Fruit fly (Drosophila melanogaster) whole organism, embryonic: ENCODE measurements around the gene TTLL4B.
A peak's percentile ranks its signal among the peaks of the same experiment; 100 is the strongest.

Experiments used
- Abd-B ChIP-seq: fragments of 200-800 bp; sonication (Bioruptor generic); optimal IDR thresholded peaks from 2 replicates; lab custom pipeline; 2018; ENCODE audit warnings: missing biosample characterization, mild to moderate bottlenecking, missing genetic modification characterization, moderate library complexity
- Adf1 ChIP-seq: fragments of 200-800 bp; sonication (Bioruptor generic); IDR thresholded peaks from 2 replicates; pipeline ENCODE4 v1.3.6; 2022; ENCODE audit warnings: missing biosample characterization, missing genetic modification characterization
- Aef1 ChIP-seq: fragments of 200-800 bp; sonication (Bioruptor generic); IDR thresholded peaks from 3 replicates; pipeline ENCODE4 v1.3.6; 2022; ENCODE audit warnings: missing biosample characterization, missing genetic modification characterization
- B-H1 ChIP-seq: fragments of 200-800 bp; sonication (Bioruptor generic); IDR thresholded peaks from 3 replicates; pipeline ENCODE4 v1.3.6; 2022; ENCODE audit warnings: missing biosample characterization, missing genetic modification characterization
- BEAF-32 ChIP-seq: fragments of 200-800 bp; sonication (Bioruptor generic); optimal IDR thresholded peaks from 3 replicates; lab custom pipeline; 2017; ENCODE audit warnings: missing biosample characterization, missing genetic modification characterization, mild to moderate bottlenecking, moderate library complexity, missing genetic modification reagents
- C15 ChIP-seq: fragments of 200-800 bp; sonication (Bioruptor generic); IDR thresholded peaks from 3 replicates; pipeline ENCODE4 v1.3.6; 2022; ENCODE audit warnings: missing biosample characterization, missing genetic modification characterization
- CG10959 ChIP-seq: fragments of 200-800 bp; sonication (Bioruptor generic); IDR thresholded peaks from 2 replicates; pipeline ENCODE4 v1.3.6; 2022; ENCODE audit warnings: missing biosample characterization, missing genetic modification characterization
- CG11504 ChIP-seq: fragments of 200-800 bp; sonication (Bioruptor generic); optimal IDR thresholded peaks from 3 replicates; lab custom pipeline; 2019; ENCODE audit warnings: missing biosample characterization, mild to moderate bottlenecking, missing genetic modification characterization, moderate library complexity
- CG14860 ChIP-seq: fragments of 200-800 bp; sonication (Bioruptor generic); IDR thresholded peaks from 3 replicates; pipeline ENCODE4 v1.3.6; 2022; ENCODE audit warnings: missing biosample characterization, missing genetic modification characterization; ENCODE audit not compliant: partially characterized antibody
- CG17385 ChIP-seq: fragments of 200-800 bp; sonication (Bioruptor generic); optimal IDR thresholded peaks from 3 replicates; lab custom pipeline; 2018; ENCODE audit warnings: missing biosample characterization, mild to moderate bottlenecking, missing genetic modification characterization
- CG18262 ChIP-seq: fragments of 200-800 bp; optimal IDR thresholded peaks from 3 replicates; lab custom pipeline; 2019; ENCODE audit warnings: missing biosample characterization, mild to moderate bottlenecking, missing genetic modification characterization, moderate library complexity
- CG18619 ChIP-seq: fragments of 200-800 bp; sonication (Bioruptor generic); optimal IDR thresholded peaks from 3 replicates; lab custom pipeline; 2017; ENCODE audit warnings: missing biosample characterization, mild to moderate bottlenecking, missing genetic modification characterization
- CG2129 ChIP-seq: fragments of 200-800 bp; sonication (Bioruptor generic); IDR thresholded peaks from 2 replicates; pipeline ENCODE4 v1.3.6; 2022; ENCODE audit warnings: missing biosample characterization, missing genetic modification characterization; ENCODE audit not compliant: partially characterized antibody
- CG2712 ChIP-seq: fragments of 200-800 bp; optimal IDR thresholded peaks from 3 replicates; lab custom pipeline; 2019; ENCODE audit warnings: missing biosample characterization, mild to moderate bottlenecking, missing genetic modification characterization, moderate library complexity
- CG32772 ChIP-seq: fragments of 200-800 bp; sonication (Bioruptor generic); IDR thresholded peaks from 2 replicates; pipeline ENCODE4 v1.3.6; 2022; ENCODE audit warnings: missing biosample characterization, missing genetic modification characterization
- CG34422 ChIP-seq: fragments of 200-800 bp; sonication (Bioruptor generic); IDR thresholded peaks from 3 replicates; pipeline ENCODE4 v1.3.6; 2022; ENCODE audit warnings: missing biosample characterization, missing genetic modification characterization
- CG4328 ChIP-seq: fragments of 200-800 bp; sonication (Bioruptor generic); optimal IDR thresholded peaks from 3 replicates; lab custom pipeline; 2017; ENCODE audit warnings: missing biosample characterization, missing genetic modification reagents, missing genetic modification characterization
- CG4820 ChIP-seq: fragments of 200-800 bp; sonication (Bioruptor generic); optimal IDR thresholded peaks from 3 replicates; lab custom pipeline; 2016; ENCODE audit warnings: missing biosample characterization, missing genetic modification characterization
- CG4854 ChIP-seq: fragments of 200-800 bp; sonication (Bioruptor generic); optimal IDR thresholded peaks from 2 replicates; lab custom pipeline; 2016; ENCODE audit warnings: missing biosample characterization, missing genetic modification characterization, inconsistent platforms
- CG8388 ChIP-seq: fragments of 200-800 bp; sonication (Bioruptor generic); optimal IDR thresholded peaks from 2 replicates; lab custom pipeline; 2019; ENCODE audit warnings: missing biosample characterization, mild to moderate bottlenecking, missing genetic modification characterization, moderate library complexity
- CG9609 ChIP-seq: fragments of 200-800 bp; sonication (Bioruptor generic); optimal IDR thresholded peaks from 3 replicates; lab custom pipeline; 2016; ENCODE audit warnings: missing biosample characterization, missing genetic modification characterization
- CrebB ChIP-seq: fragments of 200-800 bp; sonication (Bioruptor generic); optimal IDR thresholded peaks from 3 replicates; lab custom pipeline; 2018; ENCODE audit warnings: missing biosample characterization, mild to moderate bottlenecking, missing genetic modification characterization
- Deaf1 ChIP-seq: fragments of 200-800 bp; optimal IDR thresholded peaks from 3 replicates; lab custom pipeline; 2019; ENCODE audit warnings: missing biosample characterization, mild to moderate bottlenecking, missing genetic modification characterization, moderate library complexity
- Dip2 ChIP-seq: fragments of 200-800 bp; sonication (Bioruptor generic); IDR thresholded peaks from 2 replicates; pipeline ENCODE4 v1.3.6; 2022; ENCODE audit warnings: missing biosample characterization, missing genetic modification characterization
- Eip74EF ChIP-seq, 2 experiments: fragments of 200-800 bp in 1 of 2; fragments of >200 bp in 1 of 2; sonication (Bioruptor generic) in 1 of 2; optimal IDR thresholded peaks; 2 replicates each; lab custom pipeline; 2017 to 2019; ENCODE audit warnings: missing biosample characterization in 2 of 2, missing genetic modification characterization in 2 of 2, mild to moderate bottlenecking in 1 of 2, moderate library complexity in 1 of 2
- HLHmδ ChIP-seq: fragments of 200-800 bp; sonication (Bioruptor generic); optimal IDR thresholded peaks from 2 replicates; lab custom pipeline; 2018; ENCODE audit warnings: missing biosample characterization, mild to moderate bottlenecking, missing genetic modification characterization, moderate library complexity
- Lhr ChIP-seq: fragments of 200-800 bp; sonication (Bioruptor generic); optimal IDR thresholded peaks from 3 replicates; lab custom pipeline; 2017; ENCODE audit warnings: mild to moderate bottlenecking, missing biosample characterization, missing genetic modification reagents, missing genetic modification characterization
- MBD-R2 ChIP-seq: fragments of 200-800 bp; sonication (Bioruptor generic); IDR thresholded peaks from 2 replicates; pipeline ENCODE4 v1.3.6; 2022; ENCODE audit warnings: missing biosample characterization, missing genetic modification characterization
- MTF-1 ChIP-seq: fragments of 200-800 bp; sonication (Bioruptor generic); optimal IDR thresholded peaks from 2 replicates; lab custom pipeline; 2018; ENCODE audit warnings: missing biosample characterization, mild to moderate bottlenecking, missing genetic modification characterization, borderline replicate concordance
- Myb ChIP-seq: fragments of 200-800 bp; sonication (Bioruptor generic); optimal IDR thresholded peaks from 2 replicates; lab custom pipeline; 2016; ENCODE audit warnings: missing biosample characterization, missing genetic modification characterization
- NC2α ChIP-seq: fragments of 200-800 bp; sonication (Bioruptor generic); optimal IDR thresholded peaks from 2 replicates; lab custom pipeline; 2016; ENCODE audit warnings: missing biosample characterization, missing genetic modification characterization
- NfI ChIP-seq: fragments of 200-800 bp; sonication (Bioruptor generic); optimal IDR thresholded peaks from 3 replicates; lab custom pipeline; 2018; ENCODE audit warnings: missing biosample characterization, mild to moderate bottlenecking, missing genetic modification characterization, moderate library complexity
- Oli ChIP-seq: fragments of 200-800 bp; sonication (Bioruptor generic); optimal IDR thresholded peaks from 2 replicates; lab custom pipeline; 2018; ENCODE audit warnings: missing biosample characterization, mild to moderate bottlenecking, missing genetic modification characterization, moderate library complexity
- Poxn ChIP-seq: fragments of 200-800 bp; sonication (Bioruptor generic); IDR thresholded peaks from 2 replicates; pipeline ENCODE4 v1.3.6; 2022; ENCODE audit warnings: missing biosample characterization, missing genetic modification characterization
- Side ChIP-seq: fragments of 200-800 bp; sonication (Bioruptor generic); optimal IDR thresholded peaks from 2 replicates; lab custom pipeline; 2016; ENCODE audit warnings: missing biosample characterization, missing genetic modification characterization
- Tbp ChIP-seq: fragments of >200 bp; optimal IDR thresholded peaks from 2 replicates; lab custom pipeline; 2018; ENCODE audit warnings: missing biosample characterization, missing genetic modification characterization
- ash1 ChIP-seq: fragments of 200-800 bp; sonication (Bioruptor generic); optimal IDR thresholded peaks from 2 replicates; lab custom pipeline; 2018; ENCODE audit warnings: missing biosample characterization, mild to moderate bottlenecking, missing genetic modification characterization
- corto ChIP-seq: fragments of 200-800 bp; sonication (Bioruptor generic); optimal IDR thresholded peaks from 2 replicates; lab custom pipeline; 2016; ENCODE audit warnings: missing biosample characterization, mild to moderate bottlenecking, missing genetic modification characterization, moderate library complexity
- dpn ChIP-seq, 2 experiments: fragments of 200-800 bp; sonication (Bioruptor generic); optimal IDR thresholded peaks; 3 replicates each; lab custom pipeline; 2016; ENCODE audit warnings: missing biosample characterization in 2 of 2, missing genetic modification characterization in 2 of 2
- h ChIP-seq: fragments of >200 bp; optimal IDR thresholded peaks from 2 replicates; lab custom pipeline; 2017
- ham ChIP-seq: fragments of 200-800 bp; sonication (Bioruptor generic); IDR thresholded peaks from 2 replicates; pipeline ENCODE4 v1.3.6; 2022; ENCODE audit warnings: missing biosample characterization, missing genetic modification characterization
- her ChIP-seq: fragments of 200-800 bp; sonication (Bioruptor generic); optimal IDR thresholded peaks from 2 replicates; lab custom pipeline; 2016; ENCODE audit warnings: missing biosample characterization, missing genetic modification characterization
- lilli ChIP-seq: fragments of 200-800 bp; sonication (Bioruptor generic); optimal IDR thresholded peaks from 3 replicates; lab custom pipeline; 2016; ENCODE audit warnings: missing biosample characterization, missing genetic modification characterization
- nom ChIP-seq: fragments of 200-800 bp; sonication (Bioruptor generic); optimal IDR thresholded peaks from 2 replicates; lab custom pipeline; 2017; ENCODE audit warnings: missing biosample characterization, missing genetic modification characterization, mild to moderate bottlenecking, moderate library complexity, missing genetic modification reagents
- otp ChIP-seq: fragments of 200-800 bp; sonication (Bioruptor generic); IDR thresholded peaks from 3 replicates; pipeline ENCODE4, ENCODE4 v1.3.6; 2022; ENCODE audit warnings: missing biosample characterization, missing genetic modification characterization
- pnt ChIP-seq: fragments of 200-800 bp; sonication (Bioruptor generic); optimal IDR thresholded peaks from 3 replicates; lab custom pipeline; 2016; ENCODE audit warnings: missing biosample characterization, missing genetic modification characterization
- repo ChIP-seq: fragments of 200-800 bp; sonication (Bioruptor generic); optimal IDR thresholded peaks from 2 replicates; lab custom pipeline; 2016; ENCODE audit warnings: missing biosample characterization, missing genetic modification characterization
- row ChIP-seq: fragments of 200-800 bp; sonication (Bioruptor generic); IDR thresholded peaks from 3 replicates; pipeline ENCODE4 v1.3.6; 2022; ENCODE audit warnings: missing biosample characterization, missing genetic modification characterization
- sens ChIP-seq: fragments of 200-800 bp; sonication (Bioruptor generic); peaks from one replicate; lab custom pipeline; 2016; ENCODE audit warnings: missing biosample characterization, missing genetic modification characterization
- shn ChIP-seq: fragments of 200-800 bp; sonication (Bioruptor generic); optimal IDR thresholded peaks from 3 replicates; lab custom pipeline; 2016; ENCODE audit warnings: missing biosample characterization, missing genetic modification characterization
- sob ChIP-seq: fragments of 200-800 bp; sonication (Bioruptor generic); IDR thresholded peaks from 2 replicates; pipeline ENCODE4 v1.3.6; 2022; ENCODE audit warnings: missing biosample characterization, missing genetic modification characterization
- ssp ChIP-seq: fragments of 200-800 bp; sonication (Bioruptor generic); IDR thresholded peaks from 2 replicates; pipeline ENCODE4 v1.3.6; 2022; ENCODE audit warnings: missing biosample characterization, missing genetic modification characterization

TTLL4B gene

DNA sequence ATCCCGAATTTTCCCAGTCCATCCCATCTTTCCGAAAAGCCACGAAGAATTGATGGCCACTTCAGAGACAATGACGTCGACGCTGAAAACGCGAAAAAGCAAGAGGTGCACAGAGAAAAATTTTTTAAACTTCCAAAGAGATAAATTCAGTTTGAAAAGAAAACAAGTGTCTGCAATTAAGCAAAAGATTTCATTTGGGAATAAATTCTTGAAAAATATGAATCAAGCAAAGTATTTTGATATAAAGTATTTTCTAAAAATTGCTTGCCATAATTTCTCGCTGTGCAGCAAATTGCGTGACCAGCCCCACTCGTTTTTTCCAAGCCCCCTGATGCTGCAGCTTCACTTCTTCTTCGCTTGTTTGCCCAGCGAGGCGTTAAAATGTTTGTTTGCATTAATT lies 19.7 kb downstream of the TTLL4B start (continued):
- TF ChIP-seq CG32772 (GFP tag; lab: Robert Waterston, UW) (0 out of 2 replicates have a peak, but pooled peaks have one; percentile 49), MTF-1 (GFP tag; lab: Kevin White, UChicago) (no peak), CG9609 (no peak), her (no peak), sens (GFP tag; lab: Kevin White, UChicago) (peak; percentile 89), CG14860 (GFP tag; lab: Robert Waterston, UW) (no peak), sob (GFP tag; lab: Robert Waterston, UW) (no peak), Lhr (GFP tag; lab: Kevin White, UChicago) (no peak), otp (no peak), shn (no peak), CG4328 (GFP tag; lab: Kevin White, UChicago) (no peak), CG11504 (peak; percentile 59), CG2129 (no peak), BEAF-32 (no peak), NC2α (GFP tag; lab: Kevin White, UChicago) (no peak), CG8388 (GFP tag; lab: Kevin White, UChicago) (peak; percentile 35), pnt (GFP tag; lab: Kevin White, UChicago) (no peak), Eip74EF (GFP tag; optimal IDR thresholded peaks at IDR 0.05; lab: Kevin White, UChicago) (no peak), CG18262 (tag; lab: Kevin White, UChicago) (no peak), row (peak; percentile 65), CG4820 (GFP tag; lab: Kevin White, UChicago) (peak; percentile 15), ssp (GFP tag; lab: Robert Waterston, UW) (0 out of 2 replicates have a peak, but pooled peaks have one; percentile 10), Deaf1 (tag; lab: Kevin White, UChicago) (no peak), CrebB (tag; lab: Kevin White, UChicago) (no peak), Oli (tag; lab: Kevin White, UChicago) (peak; percentile 18), Dip2 (GFP tag; lab: Robert Waterston, UW) (no peak), MBD-R2 (peak; percentile 28; the same call in 1 of the 2 replicates), CG18619 (GFP tag; lab: Kevin White, UChicago) (no peak), HLHmδ (GFP tag; lab: Kevin White, UChicago) (no peak), CG10959 (GFP tag; lab: Robert Waterston, UW) (no peak), CG4854 (GFP tag; lab: Kevin White, UChicago) (no peak), h (lab: Kevin White, UChicago) (no peak), nom (GFP tag; lab: Kevin White, UChicago) (no peak), NfI (peak; percentile 21), CG2712 (tag; lab: Kevin White, UChicago) (peak; percentile 26), ham (GFP tag; lab: Robert Waterston, UW) (no peak), Poxn (GFP tag; lab: Robert Waterston, UW) (no peak), Aef1 (GFP tag; lab: Robert Waterston, UW) (0 out of 3 replicates have a peak, but pooled peaks have one; percentile 15), Adf1 (GFP tag; lab: Robert Waterston, UW) (no peak), lilli (GFP tag; lab: Kevin White, UChicago) (no peak), ash1 (GFP tag; lab: Kevin White, UChicago) (no peak), Myb (GFP tag; lab: Kevin White, UChicago) (no peak), Tbp (GFP tag; lab: Kevin White, UChicago) (no peak), Side (GFP tag; lab: Kevin White, UChicago) (no peak), CG34422 (GFP tag; lab: Robert Waterston, UW) (peak; percentile 47; the same call in 1 of the 3 replicates), repo (no peak), dpn (GFP tag; optimal IDR thresholded peaks at IDR 0.05; lab: Kevin White, UChicago) (no peak), Abd-B (no peak), B-H1 (peak; percentile 23; the same call in 1 of the 3 replicates), C15 (GFP tag; lab: Robert Waterston, UW) (no peak), corto (no peak), CG17385 (GFP tag; lab: Kevin White, UChicago) (peak; percentile 52)
